Worm (Caenorhabditis elegans): ENCODE measurements around the gene srlf-33.

srlf-33 gene

DNA sequence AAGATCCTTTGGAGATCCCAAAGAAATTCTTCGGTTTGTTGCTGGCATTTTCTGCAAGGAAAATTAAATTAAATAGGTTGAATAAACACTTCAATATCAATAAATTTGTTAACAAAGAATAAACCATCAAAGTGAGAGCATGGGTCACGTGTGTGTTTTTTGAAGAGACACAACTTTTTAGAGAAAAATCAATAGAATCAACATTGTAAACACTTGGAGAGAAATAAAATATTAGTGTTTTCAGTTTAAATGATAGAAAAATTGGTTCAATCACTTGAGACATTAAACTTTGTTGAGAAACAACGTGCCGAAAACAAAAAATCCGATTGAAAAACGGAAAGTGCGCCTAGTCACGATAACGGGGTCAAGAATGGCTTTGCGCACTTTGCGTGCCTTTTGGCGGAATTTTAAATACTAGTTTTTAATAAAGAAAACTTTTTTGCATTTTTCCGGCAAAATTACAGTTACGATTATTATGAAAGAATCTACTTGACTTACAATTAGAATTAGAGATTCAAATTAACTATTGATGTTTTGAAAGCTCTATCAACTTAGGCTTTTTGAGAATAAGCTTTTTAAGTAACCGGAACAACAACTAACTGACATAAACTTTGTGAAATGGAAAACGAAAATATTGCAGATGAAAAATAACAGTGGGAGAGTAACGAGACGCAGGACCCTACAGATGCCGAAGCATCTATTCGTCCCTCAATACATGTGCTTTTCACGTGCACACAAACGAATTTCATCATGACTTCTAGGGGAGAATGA lies 36.4 kb upstream of the srlf-33 start, which contains the start of gene ZK829.7 (continued):
- TF ChIP-seq tbp1 (GFP tag; optimal IDR thresholded peaks at IDR 0.05) (peak; percentile 39), lin-54 (GFP tag; optimal IDR thresholded peaks at IDR 0.05) (peak; percentile 96), Y67H2A.10 (GFP tag; conservative IDR thresholded peaks at IDR 0.05) (no peak), repo-1 (tag; optimal IDR thresholded peaks at IDR 0.05) (peak; percentile 12), sea-2 (GFP tag; IDR thresholded peaks at IDR 0.05) (no peak), F49E8.2 (tag; optimal IDR thresholded peaks at IDR 0.05; ENCODE audit: insufficient read depth) (peak; percentile 30), snpc-1.3 (tag; optimal IDR thresholded peaks at IDR 0.05; ENCODE audit: insufficient read depth) (peak; percentile 53), ekl-4 (GFP tag; IDR thresholded peaks at IDR 0.05) (peak; percentile 38; the same call in 1 of the 2 replicates), rcor-1 (GFP tag; IDR thresholded peaks at IDR 0.05) (peak; percentile 50), pbrm-1 (GFP tag; IDR thresholded peaks at IDR 0.05) (peak; percentile 63; the same call in 1 of the 2 replicates), xnd-1 (tag; optimal IDR thresholded peaks at IDR 0.05) (peak; percentile 45), Y53G8AR.9 (GFP tag; conservative IDR thresholded peaks at IDR 0.05) (0 out of 2 replicates have a peak, but pooled peaks have one; percentile 21), attf-3 (GFP tag; conservative IDR thresholded peaks at IDR 0.05) (peak; percentile 54; the same call in 1 of the 2 replicates), rec-8 (tag; optimal IDR thresholded peaks at IDR 0.05) (no peak), snpc-3.4 (tag; optimal IDR thresholded peaks at IDR 0.05) (no peak), lin-26 (GFP tag; IDR thresholded peaks at IDR 0.05) (no peak), pha-4 (tag; optimal IDR thresholded peaks at IDR 0.05) (peak; percentile 16), lin-35 (GFP tag; optimal IDR thresholded peaks at IDR 0.05) (peak; percentile 47 to 87 (median 50)), athp-1 (tag; optimal IDR thresholded peaks at IDR 0.05) (peak; percentile 0), dox-1 (GFP tag; IDR thresholded peaks at IDR 0.05) (peak; percentile 66; the same call in 1 of the 2 replicates), F23B12.7 (tag; optimal IDR thresholded peaks at IDR 0.05; ENCODE audit: insufficient read depth) (peak; percentile 18), lir-1 (GFP tag; conservative IDR thresholded peaks at IDR 0.05) (0 out of 2 replicates have a peak, but pooled peaks have one; percentile 38)

DNA sequence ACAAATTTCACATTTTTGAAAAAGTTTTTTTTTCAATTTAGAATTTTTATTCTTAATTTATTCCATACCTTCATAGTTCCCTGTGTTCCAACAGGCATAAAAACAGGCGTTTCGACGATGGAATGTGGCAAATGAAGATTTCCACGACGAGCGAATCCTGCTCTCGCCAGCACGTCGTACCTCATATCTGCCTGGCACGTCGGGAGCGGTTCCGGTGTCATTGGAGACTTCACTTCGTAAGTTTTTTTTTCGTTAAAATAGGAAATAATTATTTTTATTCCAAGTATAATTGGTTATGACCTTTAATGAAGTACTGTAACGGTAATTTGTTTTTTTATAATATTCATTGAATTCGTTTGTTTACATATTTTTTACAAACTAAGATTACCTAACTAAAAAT lies 34.3 kb upstream of the srlf-33 start, which contains the start of gene tgt-1:
Gene tgt-1 (minus strand): TSS at position 232 of the 400 bp plus-strand sequence.
- TF ChIP-seq mcd-1 (GFP tag; IDR thresholded peaks at IDR 0.05) (0 out of 2 replicates have a peak, but pooled peaks have one; percentile 13), repo-1 (tag; optimal IDR thresholded peaks at IDR 0.05) (peak; percentile 3), nhr-120 (GFP tag; IDR thresholded peaks at IDR 0.05) (no peak), lsy-27 (tag; optimal IDR thresholded peaks at IDR 0.05; ENCODE audit: borderline replicate concordance, insufficient read depth) (no peak), ccch-3 (GFP tag; optimal IDR thresholded peaks at IDR 0.05) (no peak), tbp1 (GFP tag; optimal IDR thresholded peaks at IDR 0.05) (peak; percentile 7), madf-6 (GFP tag; IDR thresholded peaks at IDR 0.05) (peak; percentile 41), nfyb-1 (GFP tag; IDR thresholded peaks at IDR 0.05) (peak; percentile 66), ama-1 (optimal IDR thresholded peaks at IDR 0.05) (no peak), ama-1 (GFP tag; optimal IDR thresholded peaks at IDR 0.05) (peak in 1 of 2 experiments; percentile 49), lag-1 (GFP tag; IDR thresholded peaks at IDR 0.05) (no peak), ceh-27 (GFP tag; optimal IDR thresholded peaks at IDR 0.05) (no peak), madf-3 (GFP tag; IDR thresholded peaks at IDR 0.05) (peak; percentile 82), hsf-1 (GFP tag; IDR thresholded peaks at IDR 0.05) (0 out of 2 replicates have a peak, but pooled peaks have one; percentile 22), cebp-1 (GFP tag; IDR thresholded peaks at IDR 0.05) (no peak), cebp-1 (tag; optimal IDR thresholded peaks at IDR 0.05) (peak; percentile 29), snpc-4 (GFP tag; optimal IDR thresholded peaks at IDR 0.05) (no peak), snpc-4 (tag; optimal IDR thresholded peaks at IDR 0.05) (peak in 2 of 4 experiments; percentile 3 to 40), tlf-1 (GFP tag; optimal IDR thresholded peaks at IDR 0.05) (peak; percentile 16), B0336.3 (GFP tag; IDR thresholded peaks at IDR 0.05) (peak; percentile 60; the same call in 1 of the 2 replicates)
